Worm (Caenorhabditis elegans) whole organism, midembryonic: Measurements from ENCODE around the gene ZC395.5.

Experiments
- T22C8.4 ChIP-seq: fragments of 200-800 bp; sonication (Bioruptor generic); IDR thresholded peaks from 2 replicates; pipeline ENCODE4 v1.3.6; 2022; ENCODE audit warnings: missing genetic modification characterization, missing compliant biosample characterization
- cog-1 ChIP-seq: sonication (generic microtip); optimal IDR thresholded peaks from 2 replicates; lab custom pipeline; 2016; ENCODE audit warnings: missing genetic modification characterization, missing compliant biosample characterization
- flt-1 ChIP-seq: fragments of 200-800 bp; sonication (Bioruptor generic); IDR thresholded peaks from 2 replicates; pipeline ENCODE4 v1.3.6; 2022; ENCODE audit warnings: missing genetic modification characterization, missing compliant biosample characterization
- klf-2 ChIP-seq: fragments of 200-800 bp; sonication (Bioruptor generic); conservative IDR thresholded peaks from 2 replicates; pipeline ENCODE4 v1.3.6; 2022; ENCODE audit warnings: missing genetic modification reagents, missing genetic modification characterization, missing compliant biosample characterization
- med-1 ChIP-seq: sonication (generic microtip); optimal IDR thresholded peaks from 2 replicates; lab custom pipeline; 2017; ENCODE audit warnings: missing genetic modification characterization, mild to moderate bottlenecking, missing compliant biosample characterization, antibody characterized with exemption, missing genetic modification reagents; ENCODE audit not compliant: insufficient read depth
- ref-1 ChIP-seq: fragments of 200-800 bp; sonication (Bioruptor generic); conservative IDR thresholded peaks from 2 replicates; pipeline ENCODE4 v1.3.6; 2022; ENCODE audit warnings: missing genetic modification reagents, missing genetic modification characterization, missing compliant biosample characterization
- tab-1 ChIP-seq: fragments of 200-800 bp; sonication (Bioruptor generic); IDR thresholded peaks from 2 replicates; pipeline ENCODE4 v1.3.6; 2022; ENCODE audit warnings: missing genetic modification characterization, missing compliant biosample characterization
- ztf-23 ChIP-seq: fragments of 200-800 bp; sonication (Bioruptor generic); IDR thresholded peaks from 2 replicates; pipeline ENCODE4 v1.3.6; 2022; ENCODE audit warnings: missing genetic modification reagents, missing genetic modification characterization, missing compliant biosample characterization
- ztf-29 ChIP-seq: fragments of 200-800 bp; sonication (Bioruptor generic); IDR thresholded peaks from 2 replicates; pipeline ENCODE4 v1.3.6; 2022; ENCODE audit warnings: missing genetic modification reagents, missing genetic modification characterization, missing compliant biosample characterization

Gene ZC395.5

ce11 chrIII:5263299-5263993 is 4.2 kb upstream of the ZC395.5 start, which contains the start of the genes C34E10.9 and hap-1:
C34E10.9 (minus strand) TSS chrIII:5263399.
hap-1 (plus strand) TSS chrIII:5263943.
- TF ChIP-seq flt-1 (GFP tag; lab: Robert Waterston, UW): no peak
- TF ChIP-seq klf-2 (GFP tag; lab: Robert Waterston, UW): no peak
- no peak for TF ChIP-seq ztf-23 (GFP tag; lab: Robert Waterston, UW)
- no peak for TF ChIP-seq med-1
- no peak for TF ChIP-seq ref-1 (GFP tag; lab: Robert Waterston, UW)
- no peak for TF ChIP-seq tab-1 (GFP tag; lab: Robert Waterston, UW)
- TF ChIP-seq T22C8.4 (GFP tag; lab: Robert Waterston, UW): no peak
- no peak for TF ChIP-seq cog-1 (tag; lab: Kevin White, UChicago)
- TF ChIP-seq ztf-29 (GFP tag; lab: Robert Waterston, UW): no peak

- TF ChIP-seq ztf-23 (GFP tag; lab: Robert Waterston, UW) (no peak), tab-1 (GFP tag; lab: Robert Waterston, UW) (no peak), klf-2 (GFP tag; lab: Robert Waterston, UW) (no peak), ref-1 (GFP tag; lab: Robert Waterston, UW) (no peak), med-1 (no peak), ztf-29 (GFP tag; lab: Robert Waterston, UW) (no peak), cog-1 (tag; lab: Kevin White, UChicago) (no peak)
These were observed 2.8 kb upstream of the ZC395.5 start, which contains the start of gene gro-1 for ce11 chrIII:5264813-5265212. gro-1 (plus strand) TSS chrIII:5265113.

ce11 chrIII:5268486-5268885 is 838 bp downstream of the ZC395.5 start:
- TF ChIP-seq ref-1 (GFP tag; lab: Robert Waterston, UW) (no peak), ztf-23 (GFP tag; lab: Robert Waterston, UW) (no peak), ztf-29 (GFP tag; lab: Robert Waterston, UW) (no peak), med-1 (no peak), cog-1 (tag; lab: Kevin White, UChicago) (no peak), tab-1 (GFP tag; lab: Robert Waterston, UW) (no peak), T22C8.4 (GFP tag; lab: Robert Waterston, UW) (no peak), flt-1 (GFP tag; lab: Robert Waterston, UW) (no peak), klf-2 (GFP tag; lab: Robert Waterston, UW) (no peak)

- no peak for TF ChIP-seq tab-1 (GFP tag; lab: Robert Waterston, UW)
- no peak for TF ChIP-seq med-1
- TF ChIP-seq ztf-23 (GFP tag; lab: Robert Waterston, UW): no peak
- no peak for TF ChIP-seq T22C8.4 (GFP tag; lab: Robert Waterston, UW)
- no peak for TF ChIP-seq cog-1 (tag; lab: Kevin White, UChicago)
- TF ChIP-seq flt-1 (GFP tag; lab: Robert Waterston, UW): no peak
- TF ChIP-seq ref-1 (GFP tag; lab: Robert Waterston, UW): no peak
- no peak for TF ChIP-seq ztf-29 (GFP tag; lab: Robert Waterston, UW)
- no peak for TF ChIP-seq klf-2 (GFP tag; lab: Robert Waterston, UW)
These were observed 2.2 kb downstream of the ZC395.5 start, which contains the start of gene ZC395.4 for ce11 chrIII:5269814-5270213. ZC395.4 (plus strand) TSS chrIII:5270114.

ce11 chrIII:5273396-5273857 is 5.8 kb downstream of the ZC395.5 start, which contains the start of gene ztf-8:
ztf-8 (minus strand) TSS chrIII:5273471.
- TF ChIP-seq ref-1 (GFP tag; lab: Robert Waterston, UW): no peak
- TF ChIP-seq tab-1 (GFP tag; lab: Robert Waterston, UW): no peak
- no peak for TF ChIP-seq med-1
- no peak for TF ChIP-seq cog-1 (tag; lab: Kevin White, UChicago)
- TF ChIP-seq flt-1 (GFP tag; lab: Robert Waterston, UW): no peak
- TF ChIP-seq ztf-29 (GFP tag; lab: Robert Waterston, UW): no peak
- TF ChIP-seq ztf-23 (GFP tag; lab: Robert Waterston, UW): no peak
- no peak for TF ChIP-seq T22C8.4 (GFP tag; lab: Robert Waterston, UW)
- no peak for TF ChIP-seq klf-2 (GFP tag; lab: Robert Waterston, UW)

ce11 chrIII:5274250-5274649 is 6.6 kb downstream of the ZC395.5 start:
- no peak for TF ChIP-seq T22C8.4 (GFP tag; lab: Robert Waterston, UW)
- no peak for TF ChIP-seq ref-1 (GFP tag; lab: Robert Waterston, UW)
- TF ChIP-seq flt-1 (GFP tag; lab: Robert Waterston, UW): no peak
- no peak for TF ChIP-seq tab-1 (GFP tag; lab: Robert Waterston, UW)
- TF ChIP-seq med-1: no peak
- no peak for TF ChIP-seq klf-2 (GFP tag; lab: Robert Waterston, UW)
- no peak for TF ChIP-seq ztf-29 (GFP tag; lab: Robert Waterston, UW)
- no peak for TF ChIP-seq cog-1 (tag; lab: Kevin White, UChicago)
- no peak for TF ChIP-seq ztf-23 (GFP tag; lab: Robert Waterston, UW)

- TF ChIP-seq med-1 (no peak), T22C8.4 (GFP tag; lab: Robert Waterston, UW) (no peak), ref-1 (GFP tag; lab: Robert Waterston, UW) (no peak), ztf-23 (GFP tag; lab: Robert Waterston, UW) (no peak), ztf-29 (GFP tag; lab: Robert Waterston, UW) (no peak), tab-1 (GFP tag; lab: Robert Waterston, UW) (no peak), cog-1 (tag; lab: Kevin White, UChicago) (no peak)
These were observed 7.2 kb downstream of the ZC395.5 start, which contains the start of the genes daf-41 and toc-1 for ce11 chrIII:5274715-5275355. daf-41 (minus strand) TSS chrIII:5274765. toc-1 (plus strand) TSS chrIII:5275251.

- no peak for TF ChIP-seq cog-1 (tag; lab: Kevin White, UChicago)
- TF ChIP-seq ztf-29 (GFP tag; lab: Robert Waterston, UW): no peak
These were observed 10.1 kb downstream of the ZC395.5 start, which contains the start of gene clk-1 for ce11 chrIII:5277740-5278139. clk-1 (plus strand) TSS chrIII:5277894.
